Worm (Caenorhabditis elegans): ENCODE data around the gene nmy-3.

Gene nmy-3

DNA sequence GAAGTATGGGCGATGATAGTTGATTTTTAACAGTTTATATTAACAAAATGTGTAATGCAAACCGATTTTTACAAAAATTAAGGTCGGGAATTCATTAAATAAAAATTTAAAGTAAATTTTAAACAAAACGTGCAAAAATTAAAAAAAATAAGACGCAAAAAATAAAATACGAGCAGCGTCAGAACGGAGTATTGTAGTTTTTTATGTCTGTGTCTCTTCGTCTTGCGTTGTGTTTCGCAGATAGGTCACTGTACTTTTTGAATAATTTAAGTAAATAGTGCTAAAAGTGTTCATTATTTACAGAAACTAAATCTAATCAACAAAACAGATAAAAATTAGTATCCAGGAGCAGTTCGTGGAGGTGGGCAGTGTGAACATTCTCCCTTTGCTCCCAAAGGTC, 13.9 kb upstream of the nmy-3 start:
- TF ChIP-seq pax-3 (tag; optimal IDR thresholded peaks at IDR 0.05) (no peak), sptf-1 (tag; optimal IDR thresholded peaks at IDR 0.05) (no peak), egl-13 (tag; optimal IDR thresholded peaks at IDR 0.05) (no peak), unc-86 (tag; optimal IDR thresholded peaks at IDR 0.05) (no peak), swsn-7 (tag; optimal IDR thresholded peaks at IDR 0.05) (peak; percentile 43), skn-1 (tag; optimal IDR thresholded peaks at IDR 0.05) (peak; percentile 48), lsy-2 (tag; optimal IDR thresholded peaks at IDR 0.05) (peak; percentile 60 to 71), lin-35 (GFP tag; optimal IDR thresholded peaks at IDR 0.05) (peak; percentile 43 to 56), snu-23 (GFP tag; optimal IDR thresholded peaks at IDR 0.05) (peak; percentile 60), aly-2 (tag; optimal IDR thresholded peaks at IDR 0.05) (peak; percentile 31), nhr-71 (tag; optimal IDR thresholded peaks at IDR 0.05) (peak; percentile 63), grh-1 (GFP tag; IDR thresholded peaks at IDR 0.05) (no peak), blmp-1 (tag; optimal IDR thresholded peaks at IDR 0.05) (peak; percentile 38), nhr-47 (tag; optimal IDR thresholded peaks at IDR 0.05) (peak; percentile 37), nhr-20 (tag; optimal IDR thresholded peaks at IDR 0.05) (peak; percentile 38), mep-1 (tag; optimal IDR thresholded peaks at IDR 0.05) (peak; percentile 61), tbx-2 (tag; optimal IDR thresholded peaks at IDR 0.05) (peak; percentile 36), efl-1 (optimal IDR thresholded peaks at IDR 0.05) (peak; percentile 47 to 62), efl-1 (GFP tag; optimal IDR thresholded peaks at IDR 0.05 in 1 of 2) (peak; percentile 54 to 90), nhr-28 (tag; optimal IDR thresholded peaks at IDR 0.05) (no peak), xbp-1 (tag; optimal IDR thresholded peaks at IDR 0.05) (peak; percentile 56), elt-3 (tag; optimal IDR thresholded peaks at IDR 0.05) (no peak), nhr-19 (GFP tag; conservative IDR thresholded peaks at IDR 0.05) (peak; percentile 21; the same call in 1 of the 2 replicates), nhr-90 (tag; optimal IDR thresholded peaks at IDR 0.05; ENCODE audit: poor library complexity) (peak; percentile 18), dpl-1 (GFP tag; optimal IDR thresholded peaks at IDR 0.05) (peak in 2 of 3 experiments; percentile 26 to 59), unc-62 (GFP tag; optimal IDR thresholded peaks at IDR 0.05) (no peak), ceh-82 (tag; optimal IDR thresholded peaks at IDR 0.05) (peak in 1 of 3 experiments; percentile 7), unc-98 (GFP tag; IDR thresholded peaks at IDR 0.05) (no peak)

DNA sequence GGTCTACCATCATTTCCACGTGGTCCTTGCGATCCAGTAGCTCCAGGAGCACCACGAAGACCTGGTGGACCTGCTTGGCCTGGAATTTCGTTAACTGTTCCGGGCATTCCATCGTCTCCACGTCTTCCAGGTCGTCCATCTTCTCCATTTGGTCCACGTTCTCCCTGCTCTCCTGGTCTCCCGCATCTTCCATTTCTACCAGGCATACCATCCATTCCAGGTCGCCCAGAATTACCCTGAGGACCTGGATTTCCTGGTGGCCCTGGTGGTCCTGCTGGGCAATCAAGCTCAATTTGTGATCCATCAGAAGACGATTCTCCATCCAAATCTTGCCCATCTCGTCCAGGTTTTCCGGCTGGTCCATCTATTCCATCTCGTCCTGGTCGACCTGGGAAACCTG, 13.5 kb upstream of the nmy-3 start:
- TF ChIP-seq efl-3 (GFP tag; optimal IDR thresholded peaks at IDR 0.05) (no peak), efl-1 (optimal IDR thresholded peaks at IDR 0.05) (no peak), efl-1 (GFP tag; optimal IDR thresholded peaks at IDR 0.05 in 1 of 2) (peak in 1 of 2 experiments; percentile 70), nhr-237 (tag; optimal IDR thresholded peaks at IDR 0.05) (no peak), aly-2 (tag; optimal IDR thresholded peaks at IDR 0.05) (no peak), lin-35 (GFP tag; optimal IDR thresholded peaks at IDR 0.05) (no peak), nhr-12 (tag; optimal IDR thresholded peaks at IDR 0.05) (no peak), elt-2 (tag; optimal IDR thresholded peaks at IDR 0.05) (no peak)

DNA sequence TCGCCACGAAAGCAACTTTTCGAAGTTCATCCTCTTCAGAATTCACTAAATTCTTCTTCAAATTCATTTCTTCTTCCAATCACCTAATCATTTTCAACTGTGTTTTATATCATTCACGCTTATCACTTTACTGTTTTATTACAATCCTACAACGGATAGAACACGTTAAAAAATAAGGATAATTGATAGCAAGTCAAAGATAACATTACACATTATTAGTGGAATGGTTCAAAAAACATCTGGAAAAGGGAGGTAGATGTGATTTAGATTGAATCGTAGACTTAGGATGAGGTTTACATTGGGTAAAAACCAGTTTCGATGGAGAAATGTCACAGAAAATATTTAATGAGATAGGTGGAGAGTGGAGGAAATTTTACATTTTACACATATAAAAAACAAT, 12.6 kb upstream of the nmy-3 start, which contains the start of gene col-120:
Gene col-120, minus strand, starts transcription at position 101 of the 400 bp plus-strand sequence.
- no peak for TF ChIP-seq nhr-237 (tag; optimal IDR thresholded peaks at IDR 0.05)
- TF ChIP-seq ceh-90 (tag; optimal IDR thresholded peaks at IDR 0.05): no peak
- TF ChIP-seq snpc-4 (tag; optimal IDR thresholded peaks at IDR 0.05): no peak
- TF ChIP-seq hpl-2 (GFP tag; optimal IDR thresholded peaks at IDR 0.05): no peak
- TF ChIP-seq efl-3 (GFP tag; optimal IDR thresholded peaks at IDR 0.05): no peak
- no peak for TF ChIP-seq mab-9 (GFP tag; IDR thresholded peaks at IDR 0.05)
- TF ChIP-seq ama-1 (optimal IDR thresholded peaks at IDR 0.05): no peak
- no peak for TF ChIP-seq unc-62 (GFP tag; optimal IDR thresholded peaks at IDR 0.05)
- no peak for TF ChIP-seq egl-27 (tag; optimal IDR thresholded peaks at IDR 0.05)
- TF ChIP-seq elt-3 (tag; optimal IDR thresholded peaks at IDR 0.05): no peak

DNA sequence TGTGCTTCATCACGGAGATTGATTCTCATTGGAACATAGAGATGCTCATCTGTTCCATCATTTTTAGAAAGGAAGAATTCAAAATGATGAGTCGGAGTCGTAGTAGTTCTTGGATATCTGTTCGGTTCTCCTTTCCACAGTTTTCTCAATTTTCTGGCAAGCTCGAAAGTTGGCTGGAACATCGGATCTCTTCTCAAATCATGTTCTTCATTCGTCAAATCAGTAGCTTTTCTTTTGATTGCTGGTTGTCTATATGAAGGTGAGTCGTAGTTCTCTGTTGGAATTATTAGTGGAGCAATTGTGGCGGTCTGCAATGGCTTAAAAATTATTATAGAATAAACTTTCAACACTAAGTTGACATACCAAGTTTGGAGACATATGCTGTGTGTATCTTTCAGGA, 12.0 kb upstream of the nmy-3 start:
- no peak for TF ChIP-seq elt-2 (tag; optimal IDR thresholded peaks at IDR 0.05)
- no peak for TF ChIP-seq xbp-1 (tag; optimal IDR thresholded peaks at IDR 0.05)
- TF ChIP-seq mab-9 (GFP tag; IDR thresholded peaks at IDR 0.05): no peak
- no peak for TF ChIP-seq efl-1 (optimal IDR thresholded peaks at IDR 0.05)
- no peak for TF ChIP-seq efl-1 (GFP tag; optimal IDR thresholded peaks at IDR 0.05 in 1 of 2)
- no peak for TF ChIP-seq ets-5 (GFP tag; IDR thresholded peaks at IDR 0.05)
- TF ChIP-seq lin-13 (GFP tag; optimal IDR thresholded peaks at IDR 0.05): no peak
- no peak for TF ChIP-seq aly-2 (tag; optimal IDR thresholded peaks at IDR 0.05)
- no peak for TF ChIP-seq zip-4 (GFP tag; optimal IDR thresholded peaks at IDR 0.05)
- TF ChIP-seq F16B12.6 (tag; optimal IDR thresholded peaks at IDR 0.05): no peak
- no peak for TF ChIP-seq unc-130 (tag; optimal IDR thresholded peaks at IDR 0.05)

Data from whole organism, L1 larva.